Worm (Caenorhabditis elegans): ENCODE data around the gene F37C12.10.

ce11 chrIII:7197973-7198372 is 9.8 kb upstream of the F37C12.10 start, which contains the start of gene exos-9:
- TF ChIP-seq K02D7.2 (tag; optimal IDR thresholded peaks at IDR 0.05) = no peak
- no peak for TF ChIP-seq ama-1 (optimal IDR thresholded peaks at IDR 0.05)
- TF ChIP-seq unc-3 (GFP tag; conservative IDR thresholded peaks at IDR 0.05) = no peak
- TF ChIP-seq unc-3 (tag; optimal IDR thresholded peaks at IDR 0.05) = no peak
- TF ChIP-seq elt-2 (tag; optimal IDR thresholded peaks at IDR 0.05) = no peak

All from whole organism, late embryonic.